Worm (Caenorhabditis elegans) whole organism, L1 larva: Measurements from ENCODE around the gene F23F12.13.

Source experiments
- ama-1 ChIP-seq: fragments of 150-350 bp; optimal IDR thresholded peaks from 2 replicates; lab custom pipeline; 2014
- lin-13 ChIP-seq: fragments of 150-350 bp; optimal IDR thresholded peaks from 2 replicates; lab custom pipeline; 2014; ENCODE audit warnings: missing biosample characterization, missing genetic modification reagents, missing genetic modification characterization
- nhr-76 ChIP-seq: sonication (generic microtip); optimal IDR thresholded peaks from 2 replicates; lab custom pipeline; 2017; ENCODE audit warnings: missing biosample characterization, missing genetic modification characterization
- sup-37 ChIP-seq: fragments of 200-800 bp; sonication (Bioruptor generic); optimal IDR thresholded peaks from 2 replicates; lab custom pipeline; 2018; ENCODE audit warnings: mild to moderate bottlenecking, missing genetic modification characterization, missing compliant biosample characterization

DNA sequence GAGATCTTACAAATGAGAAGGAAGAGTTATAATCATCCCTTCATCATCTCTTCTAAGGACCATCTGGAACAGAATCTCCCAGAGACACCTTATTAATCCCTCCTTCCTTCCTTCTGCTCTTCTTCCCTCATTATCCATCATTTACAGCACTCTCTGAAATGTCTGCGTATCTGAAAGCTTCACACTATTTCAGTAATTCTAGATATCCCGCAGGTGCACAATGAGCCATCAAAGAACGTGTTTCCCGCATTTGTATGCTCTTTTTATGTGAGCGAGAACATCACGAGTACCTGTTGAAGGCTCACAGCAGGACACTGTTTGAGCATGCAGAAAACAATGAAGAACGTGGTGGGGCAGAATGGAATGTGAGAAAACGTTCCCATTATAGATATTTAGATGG lies 19.1 kb upstream of the F23F12.13 start:
- TF ChIP-seq sup-37 (no peak), nhr-76 (tag; lab: Kevin White, UChicago) (no peak), ama-1 (lab: Kevin White, UChicago) (no peak), lin-13 (GFP tag; lab: Kevin White, UChicago) (no peak)
